Worm (Caenorhabditis elegans) whole organism, young adult: ENCODE results near the gene mltn-3.
"Not testable (repeated sequence)": the region's sequence is repeated elsewhere in the genome, so short reads cannot be mapped to it uniquely, and the experiment has no call there.

ENCODE experiments used
- B0019.2 ChIP-seq: fragments of 200-800 bp; sonication (Bioruptor generic); conservative IDR thresholded peaks from 2 replicates; pipeline ENCODE4 v1.3.6; 2022; ENCODE audit warnings: missing genetic modification reagents, missing genetic modification characterization, missing compliant biosample characterization
- B0035.1 ChIP-seq: sonication (generic microtip); optimal IDR thresholded peaks from 2 replicates; lab custom pipeline; 2016; ENCODE audit warnings: missing genetic modification characterization, mild to moderate bottlenecking, missing compliant biosample characterization, missing genotype, missing genetic modification reagents
- F10E7.11 ChIP-seq: sonication (generic microtip); optimal IDR thresholded peaks from 2 replicates; lab custom pipeline; 2017; ENCODE audit warnings: mild to moderate bottlenecking, missing genetic modification characterization, moderate library complexity, missing compliant biosample characterization
- F55B11.4 ChIP-seq: sonication (generic microtip); optimal IDR thresholded peaks from 2 replicates; lab custom pipeline; 2016; ENCODE audit warnings: missing compliant biosample characterization, missing genetic modification characterization, borderline replicate concordance; ENCODE audit not compliant: insufficient read depth
- T07F8.4 ChIP-seq: sonication (generic microtip); optimal IDR thresholded peaks from 2 replicates; lab custom pipeline; 2016; ENCODE audit warnings: mild to moderate bottlenecking, missing genetic modification characterization, moderate library complexity, missing compliant biosample characterization
- Y56A3A.18 ChIP-seq: fragments of 200-800 bp; sonication (Bioruptor generic); IDR thresholded peaks from 2 replicates; pipeline ENCODE4 v1.3.6; 2022; ENCODE audit warnings: missing genetic modification reagents, missing genetic modification characterization, missing compliant biosample characterization
- Y67H2A.10 ChIP-seq: fragments of 200-800 bp; sonication (Bioruptor generic); conservative IDR thresholded peaks from 2 replicates; pipeline ENCODE4 v1.3.6; 2022; ENCODE audit warnings: missing genetic modification reagents, missing genetic modification characterization, missing compliant biosample characterization
- Y95B8A.8 ChIP-seq: fragments of 200-800 bp; sonication (Bioruptor generic); IDR thresholded peaks from 2 replicates; pipeline ENCODE4 v1.3.6; 2022; ENCODE audit warnings: missing genetic modification reagents, missing genetic modification characterization, missing compliant biosample characterization
- akir-1 ChIP-seq: fragments of 200-800 bp; sonication (Bioruptor generic); optimal IDR thresholded peaks from 2 replicates; lab custom pipeline; 2018; ENCODE audit warnings: mild to moderate bottlenecking, missing genetic modification characterization, moderate library complexity, missing compliant biosample characterization
- ceh-79 ChIP-seq: sonication (generic microtip); optimal IDR thresholded peaks from 2 replicates; lab custom pipeline; 2017; ENCODE audit warnings: mild to moderate bottlenecking, missing genetic modification characterization, missing compliant biosample characterization
- dpff-1 ChIP-seq: sonication (generic microtip); optimal IDR thresholded peaks from 2 replicates; lab custom pipeline; 2017; ENCODE audit warnings: mild to moderate bottlenecking, missing genetic modification characterization, missing compliant biosample characterization
- efl-1 ChIP-seq: fragments of 150-350 bp; optimal IDR thresholded peaks from 2 replicates; lab custom pipeline; 2014; ENCODE audit warnings: missing biosample characterization, missing genetic modification reagents, missing genetic modification characterization
- egl-44 ChIP-seq: fragments of 200-800 bp; sonication (Bioruptor generic); IDR thresholded peaks from 2 replicates; pipeline ENCODE4 v1.3.6; 2022; ENCODE audit warnings: missing genetic modification reagents, missing genetic modification characterization, missing compliant biosample characterization
- egrh-3 ChIP-seq: fragments of 200-800 bp; sonication (Bioruptor generic); IDR thresholded peaks from 2 replicates; pipeline ENCODE4 v1.3.6; 2022; ENCODE audit warnings: missing genetic modification reagents, missing genetic modification characterization, missing compliant biosample characterization
- gei-17 ChIP-seq: fragments of 200-800 bp; sonication (Bioruptor generic); optimal IDR thresholded peaks from 2 replicates; lab custom pipeline; 2018; ENCODE audit warnings: mild to moderate bottlenecking, missing genetic modification characterization, missing compliant biosample characterization
- hmg-20 ChIP-seq: fragments of 200-800 bp; sonication (Bioruptor generic); IDR thresholded peaks from 2 replicates; pipeline ENCODE4 v1.3.6; 2022; ENCODE audit warnings: missing genetic modification reagents, missing genetic modification characterization, missing compliant biosample characterization
- lag-1 ChIP-seq: fragments of 200-800 bp; sonication (Bioruptor generic); IDR thresholded peaks from 2 replicates; pipeline ENCODE4 v1.3.6; 2022; ENCODE audit warnings: missing genetic modification reagents, missing genetic modification characterization, missing compliant biosample characterization
- lin-26 ChIP-seq: fragments of 200-800 bp; sonication (Bioruptor generic); IDR thresholded peaks from 2 replicates; pipeline ENCODE4 v1.3.6; 2022; ENCODE audit warnings: missing genetic modification reagents, missing genetic modification characterization, missing compliant biosample characterization
- lin-40 ChIP-seq: sonication (generic microtip); optimal IDR thresholded peaks from 2 replicates; lab custom pipeline; 2016; ENCODE audit warnings: missing genetic modification characterization, mild to moderate bottlenecking, missing compliant biosample characterization, missing genotype, missing genetic modification reagents
- lsl-1 ChIP-seq: fragments of 200-800 bp; sonication (Bioruptor generic); optimal IDR thresholded peaks from 2 replicates; lab custom pipeline; 2018; ENCODE audit warnings: mild to moderate bottlenecking, missing genetic modification characterization, moderate library complexity, missing compliant biosample characterization
- lsy-27 ChIP-seq: sonication (generic microtip); optimal IDR thresholded peaks from 2 replicates; lab custom pipeline; 2017; ENCODE audit warnings: missing genetic modification characterization, mild to moderate bottlenecking, missing compliant biosample characterization, antibody characterized with exemption, missing genotype, borderline replicate concordance; ENCODE audit not compliant: insufficient read depth
- madf-3 ChIP-seq: fragments of 200-800 bp; sonication (Bioruptor generic); IDR thresholded peaks from 2 replicates; pipeline ENCODE4 v1.3.6; 2022; ENCODE audit warnings: missing genetic modification reagents, missing genetic modification characterization, missing compliant biosample characterization
- madf-6 ChIP-seq: fragments of 200-800 bp; sonication (Bioruptor generic); IDR thresholded peaks from 2 replicates; pipeline ENCODE4 v1.3.6; 2022; ENCODE audit warnings: missing genetic modification reagents, missing genetic modification characterization, missing compliant biosample characterization
- madf-8 ChIP-seq: fragments of 200-800 bp; sonication (Bioruptor generic); conservative IDR thresholded peaks from 2 replicates; pipeline ENCODE4 v1.3.6; 2022; ENCODE audit warnings: missing genetic modification reagents, missing genetic modification characterization, missing compliant biosample characterization
- mel-28 ChIP-seq: sonication (generic microtip); optimal IDR thresholded peaks from 2 replicates; lab custom pipeline; 2016; ENCODE audit warnings: borderline replicate concordance, mild to moderate bottlenecking, missing genetic modification characterization, missing compliant biosample characterization
- nhr-120 ChIP-seq: fragments of 200-800 bp; sonication (Bioruptor generic); IDR thresholded peaks from 2 replicates; pipeline ENCODE4 v1.3.6; 2022; ENCODE audit warnings: missing genetic modification characterization, missing compliant biosample characterization
- nhr-179 ChIP-seq: sonication (generic microtip); optimal IDR thresholded peaks from 2 replicates; lab custom pipeline; 2016; ENCODE audit warnings: mild to moderate bottlenecking, missing genetic modification characterization, missing compliant biosample characterization
- nhr-27 ChIP-seq: fragments of 200-800 bp; sonication (Bioruptor generic); optimal IDR thresholded peaks from 2 replicates; lab custom pipeline; 2018; ENCODE audit warnings: mild to moderate bottlenecking, missing genetic modification characterization, moderate library complexity, missing compliant biosample characterization
- pbrm-1 ChIP-seq: fragments of 200-800 bp; sonication (Bioruptor generic); IDR thresholded peaks from 2 replicates; pipeline ENCODE4 v1.3.6; 2022; ENCODE audit warnings: missing genetic modification reagents, missing genetic modification characterization, missing compliant biosample characterization
- pha-4 ChIP-seq: fragments of 150-350 bp; sonication (generic microtip); optimal IDR thresholded peaks from 2 replicates; lab custom pipeline; 2014; ENCODE audit warnings: missing biosample characterization, missing genetic modification reagents, missing genetic modification characterization
- snpc-1.1 ChIP-seq: sonication (generic microtip); optimal IDR thresholded peaks from 2 replicates; lab custom pipeline; 2017; ENCODE audit warnings: missing genetic modification characterization, mild to moderate bottlenecking, missing compliant biosample characterization, antibody characterized with exemption, moderate library complexity, missing genotype, missing genetic modification reagents; ENCODE audit not compliant: insufficient read depth
- snpc-1.3 ChIP-seq: sonication (generic microtip); optimal IDR thresholded peaks from 2 replicates; lab custom pipeline; 2017; ENCODE audit warnings: missing genetic modification characterization, mild to moderate bottlenecking, missing compliant biosample characterization, antibody characterized with exemption, moderate library complexity, missing genotype, missing genetic modification reagents; ENCODE audit not compliant: insufficient read depth
- snpc-3.4 ChIP-seq: sonication (generic microtip); optimal IDR thresholded peaks from 2 replicates; lab custom pipeline; 2017; ENCODE audit warnings: missing genetic modification characterization, mild to moderate bottlenecking, missing compliant biosample characterization, antibody characterized with exemption, moderate library complexity, missing genotype, missing genetic modification reagents
- snpc-4 ChIP-seq, 5 experiments: fragments of 150-350 bp in 1 of 5; sonication (generic microtip) in 4 of 5; optimal IDR thresholded peaks; 2 replicates each; lab custom pipeline; 2014 to 2018; ENCODE audit warnings: missing genetic modification characterization in 5 of 5, missing biosample characterization in 3 of 5, antibody characterized with exemption in 2 of 5, mild to moderate bottlenecking in 2 of 5, missing compliant biosample characterization in 2 of 5, missing genotype in 2 of 5, moderate library complexity in 2 of 5, missing genetic modification reagents in 1 of 5
- zfh-2 ChIP-seq: fragments of 200-800 bp; sonication (Bioruptor generic); conservative IDR thresholded peaks from 2 replicates; pipeline ENCODE4 v1.3.6; 2022; ENCODE audit warnings: missing genetic modification reagents, missing genetic modification characterization, missing compliant biosample characterization
- ztf-22 ChIP-seq: fragments of 200-800 bp; sonication (Bioruptor generic); optimal IDR thresholded peaks from 2 replicates; lab custom pipeline; 2018; ENCODE audit warnings: mild to moderate bottlenecking, missing genetic modification characterization, moderate library complexity, missing compliant biosample characterization
- ztf-26 ChIP-seq: sonication (generic microtip); optimal IDR thresholded peaks from 2 replicates; lab custom pipeline; 2017; ENCODE audit warnings: missing genetic modification characterization, missing compliant biosample characterization
- ztf-28 ChIP-seq: fragments of 200-800 bp; sonication (Bioruptor generic); IDR thresholded peaks from 2 replicates; pipeline ENCODE4 v1.3.6; 2022; ENCODE audit warnings: missing genetic modification reagents, missing genetic modification characterization, missing compliant biosample characterization

mltn-3 gene

ce11 chrII:13964325-13964724 lies 48.2 kb downstream of the mltn-3 start:
- TF ChIP-seq zfh-2 (GFP tag; lab: Robert Waterston, UW), result no peak
- no peak for TF ChIP-seq madf-3
- no peak for TF ChIP-seq F10E7.11 (tag; lab: Kevin White, UChicago)
- no peak for TF ChIP-seq akir-1
- no peak for TF ChIP-seq ztf-26 (tag; lab: Kevin White, UChicago)

ce11 chrII:13966242-13966641 lies 50.1 kb downstream of the mltn-3 start, which contains the start of gene W07G1.7:
Gene W07G1.7, minus strand, starts transcription at chrII:13966342.
- TF ChIP-seq nhr-27 (tag; lab: Kevin White, UChicago) (no peak), snpc-1.1 (no peak), B0019.2 (GFP tag; lab: Robert Waterston, UW) (no peak), lin-26 (GFP tag; lab: Robert Waterston, UW) (no peak), dpff-1 (tag; lab: Kevin White, UChicago) (no peak), ztf-22 (no peak), Y67H2A.10 (GFP tag; lab: Robert Waterston, UW) (no peak), pha-4 (no peak), snpc-1.3 (tag; lab: Kevin White, UChicago) (no peak), ceh-79 (tag; lab: Kevin White, UChicago) (no peak), madf-8 (GFP tag; lab: Robert Waterston, UW) (no peak), lsl-1 (GFP tag; lab: Kevin White, UChicago) (no peak), nhr-120 (GFP tag; lab: Robert Waterston, UW) (no peak), T07F8.4 (tag; lab: Kevin White, UChicago) (no peak), ztf-26 (tag; lab: Kevin White, UChicago) (no peak), zfh-2 (GFP tag; lab: Robert Waterston, UW) (no peak)
- TF ChIP-seq, all 124 proteins: peak for 0

DNA sequence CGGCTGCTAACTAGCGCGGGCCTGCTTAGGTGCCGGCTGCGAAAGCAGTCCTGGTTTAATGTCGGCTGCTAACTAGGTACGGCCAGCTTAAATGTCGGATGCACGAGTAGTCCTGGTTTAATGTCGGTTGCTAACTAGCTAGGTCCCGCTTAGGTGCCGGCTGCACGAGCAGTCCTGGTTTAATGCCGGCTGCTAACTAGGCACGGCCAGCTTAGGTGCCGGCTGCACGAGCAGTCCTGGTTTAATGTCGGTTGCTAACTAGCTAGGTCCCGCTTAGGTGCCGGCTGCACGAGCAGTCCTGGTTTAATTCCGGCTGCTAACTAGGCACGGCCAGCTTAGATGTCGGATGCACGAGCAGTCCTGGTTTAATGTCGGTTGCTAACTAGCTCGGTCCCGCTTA lies 51.9 kb downstream of the mltn-3 start:
- not testable (repeated sequence) for TF ChIP-seq snpc-4 (GFP tag; optimal IDR thresholded peaks at IDR 0.05; lab: Kevin White, UChicago)
- TF ChIP-seq snpc-4 (tag; optimal IDR thresholded peaks at IDR 0.05; lab: Kevin White, UChicago) (peak in 1 of 4 experiments; percentile 47), egrh-3 (GFP tag; lab: Robert Waterston, UW) (peak; percentile 36; the same call in 1 of the 2 replicates), zfh-2 (GFP tag; lab: Robert Waterston, UW) (peak; percentile 51; the same call in 1 of the 2 replicates), lag-1 (GFP tag; lab: Robert Waterston, UW) (0 out of 2 replicates have a peak, but pooled peaks have one; percentile 40)

ce11 chrII:13968979-13969378 lies 52.8 kb downstream of the mltn-3 start, which contains the start of gene sre-43:
Gene sre-43, minus strand, starts transcription at chrII:13969079.
- TF ChIP-seq pbrm-1 (GFP tag; lab: Robert Waterston, UW), result no peak
- no peak for TF ChIP-seq lsy-27 (tag; lab: Kevin White, UChicago)
- TF ChIP-seq F55B11.4 (tag; lab: Kevin White, UChicago), result no peak
- TF ChIP-seq akir-1, result no peak
- TF ChIP-seq hmg-20 (GFP tag; lab: Robert Waterston, UW), result no peak
- no peak for TF ChIP-seq Y67H2A.10 (GFP tag; lab: Robert Waterston, UW)
- no peak for TF ChIP-seq egl-44 (GFP tag; lab: Robert Waterston, UW)
- no peak for TF ChIP-seq Y95B8A.8 (GFP tag; lab: Robert Waterston, UW)
- TF ChIP-seq ceh-79 (tag; lab: Kevin White, UChicago), result no peak
- TF ChIP-seq snpc-3.4 (tag; lab: Kevin White, UChicago), result no peak
- TF ChIP-seq lin-40, result no peak
- no peak for TF ChIP-seq mel-28 (tag; lab: Kevin White, UChicago)
- no peak for TF ChIP-seq nhr-179
- no peak for TF ChIP-seq efl-1 (GFP tag; lab: Kevin White, UChicago)
- no peak for TF ChIP-seq gei-17
- TF ChIP-seq ztf-28 (GFP tag; lab: Robert Waterston, UW), result no peak
- no peak for TF ChIP-seq Y56A3A.18
- no peak for TF ChIP-seq madf-6 (GFP tag; lab: Robert Waterston, UW)
- no peak for TF ChIP-seq B0035.1 (tag; lab: Kevin White, UChicago)
